Worm (Caenorhabditis elegans) whole organism, young adult: ENCODE measurements around the gene F40C5.1.
A peak's percentile ranks its signal among the peaks of the same experiment; 100 is the strongest.

ENCODE experiments used
- B0019.2 ChIP-seq: fragments of 200-800 bp; sonication (Bioruptor generic); conservative IDR thresholded peaks from 2 replicates; pipeline ENCODE4 v1.3.6; 2022; ENCODE audit warnings: missing genetic modification reagents, missing genetic modification characterization, missing compliant biosample characterization
- C06A6.2 ChIP-seq: fragments of 200-800 bp; sonication (Bioruptor generic); conservative IDR thresholded peaks from 2 replicates; pipeline ENCODE4 v1.3.6; 2022; ENCODE audit warnings: missing genetic modification characterization, missing compliant biosample characterization
- F10E7.11 ChIP-seq: sonication (generic microtip); optimal IDR thresholded peaks from 2 replicates; lab custom pipeline; 2017; ENCODE audit warnings: mild to moderate bottlenecking, missing genetic modification characterization, moderate library complexity, missing compliant biosample characterization
- F57A8.1 ChIP-seq: fragments of 200-800 bp; sonication (Bioruptor generic); optimal IDR thresholded peaks from 2 replicates; lab custom pipeline; 2018; ENCODE audit warnings: mild to moderate bottlenecking, missing genetic modification characterization, moderate library complexity, missing compliant biosample characterization
- Y56A3A.18 ChIP-seq: fragments of 200-800 bp; sonication (Bioruptor generic); IDR thresholded peaks from 2 replicates; pipeline ENCODE4 v1.3.6; 2022; ENCODE audit warnings: missing genetic modification reagents, missing genetic modification characterization, missing compliant biosample characterization
- Y79H2A.3 ChIP-seq: fragments of 200-800 bp; sonication (Bioruptor generic); conservative IDR thresholded peaks from 2 replicates; pipeline ENCODE4 v1.3.6; 2022; ENCODE audit warnings: missing genetic modification reagents, missing genetic modification characterization, missing compliant biosample characterization
- ama-1 ChIP-seq, 3 experiments: fragments of 150-350 bp in 1 of 3; sonication (generic microtip) in 2 of 3; optimal IDR thresholded peaks; 2 replicates each; lab custom pipeline; 2014 to 2018; ENCODE audit warnings: missing biosample characterization in 2 of 3, missing genetic modification characterization in 2 of 3, missing genetic modification reagents in 2 of 3
- aptf-3 ChIP-seq: fragments of 200-800 bp; sonication (Bioruptor generic); IDR thresholded peaks from 2 replicates; pipeline ENCODE4 v1.3.6; 2022; ENCODE audit warnings: missing genetic modification characterization, missing compliant biosample characterization
- atf-7 ChIP-seq: sonication (generic microtip); optimal IDR thresholded peaks from 2 replicates; lab custom pipeline; 2017; ENCODE audit warnings: mild to moderate bottlenecking, missing genetic modification characterization, missing compliant biosample characterization
- athp-1 ChIP-seq: sonication (generic microtip); optimal IDR thresholded peaks from 2 replicates; lab custom pipeline; 2017; ENCODE audit warnings: mild to moderate bottlenecking, missing genetic modification characterization, missing compliant biosample characterization
- attf-5 ChIP-seq: fragments of 200-800 bp; sonication (Bioruptor generic); optimal IDR thresholded peaks from 2 replicates; lab custom pipeline; 2018; ENCODE audit warnings: mild to moderate bottlenecking, missing genetic modification characterization, missing compliant biosample characterization
- cebp-1 ChIP-seq, 2 experiments: fragments of 200-800 bp in 1 of 2; sonication (Bioruptor generic) in 1 of 2; sonication (generic microtip) in 1 of 2; IDR thresholded peaks in 1 of 2; optimal IDR thresholded peaks in 1 of 2; 2 replicates each; pipeline versions ENCODE4 v1.3.6 to Lab custom; 2017 to 2022; ENCODE audit warnings: missing compliant biosample characterization in 2 of 2, missing genetic modification characterization in 2 of 2, mild to moderate bottlenecking in 1 of 2, missing genetic modification reagents in 1 of 2, moderate library complexity in 1 of 2
- cebp-2 ChIP-seq: fragments of 200-800 bp; sonication (Bioruptor generic); IDR thresholded peaks from 2 replicates; pipeline ENCODE4 v1.3.6; 2022; ENCODE audit warnings: missing genetic modification characterization, missing compliant biosample characterization
- ceh-27 ChIP-seq: fragments of 200-800 bp; sonication (Bioruptor generic); optimal IDR thresholded peaks from 2 replicates; lab custom pipeline; 2018; ENCODE audit warnings: mild to moderate bottlenecking, missing genetic modification characterization, moderate library complexity, missing compliant biosample characterization
- dpff-1 ChIP-seq: sonication (generic microtip); optimal IDR thresholded peaks from 2 replicates; lab custom pipeline; 2017; ENCODE audit warnings: mild to moderate bottlenecking, missing genetic modification characterization, missing compliant biosample characterization
- ets-4 ChIP-seq: fragments of 200-800 bp; sonication (Bioruptor generic); optimal IDR thresholded peaks from 2 replicates; lab custom pipeline; 2018; ENCODE audit warnings: mild to moderate bottlenecking, missing genetic modification characterization, missing compliant biosample characterization
- hlh-26 ChIP-seq: fragments of 200-800 bp; sonication (Bioruptor generic); conservative IDR thresholded peaks from 2 replicates; pipeline ENCODE4 v1.3.6; 2022; ENCODE audit warnings: missing genetic modification reagents, missing genetic modification characterization, missing compliant biosample characterization
- hmg-1.2 ChIP-seq: fragments of 200-800 bp; sonication (Bioruptor generic); IDR thresholded peaks from 2 replicates; pipeline ENCODE4 v1.3.6; 2022; ENCODE audit warnings: missing genetic modification reagents, missing genetic modification characterization, missing compliant biosample characterization
- lin-26 ChIP-seq: fragments of 200-800 bp; sonication (Bioruptor generic); IDR thresholded peaks from 2 replicates; pipeline ENCODE4 v1.3.6; 2022; ENCODE audit warnings: missing genetic modification reagents, missing genetic modification characterization, missing compliant biosample characterization
- lin-54 ChIP-seq: fragments of 200-800 bp; sonication (Bioruptor generic); optimal IDR thresholded peaks from 2 replicates; lab custom pipeline; 2018; ENCODE audit warnings: mild to moderate bottlenecking, missing genetic modification characterization, missing compliant biosample characterization
- lir-1 ChIP-seq: fragments of 200-800 bp; sonication (Bioruptor generic); conservative IDR thresholded peaks from 2 replicates; pipeline ENCODE4 v1.3.6; 2022; ENCODE audit warnings: missing genetic modification reagents, missing genetic modification characterization, missing compliant biosample characterization
- lsl-1 ChIP-seq: fragments of 200-800 bp; sonication (Bioruptor generic); optimal IDR thresholded peaks from 2 replicates; lab custom pipeline; 2018; ENCODE audit warnings: mild to moderate bottlenecking, missing genetic modification characterization, moderate library complexity, missing compliant biosample characterization
- madf-10 ChIP-seq: sonication (generic microtip); optimal IDR thresholded peaks from 2 replicates; lab custom pipeline; 2016; ENCODE audit warnings: mild to moderate bottlenecking, missing genetic modification characterization, missing compliant biosample characterization
- madf-3 ChIP-seq: fragments of 200-800 bp; sonication (Bioruptor generic); IDR thresholded peaks from 2 replicates; pipeline ENCODE4 v1.3.6; 2022; ENCODE audit warnings: missing genetic modification reagents, missing genetic modification characterization, missing compliant biosample characterization
- mcd-1 ChIP-seq: fragments of 200-800 bp; sonication (Bioruptor generic); IDR thresholded peaks from 2 replicates; pipeline ENCODE4 v1.3.6; 2022; ENCODE audit warnings: missing genetic modification reagents, missing genetic modification characterization, missing compliant biosample characterization
- nhr-80 ChIP-seq: sonication (generic microtip); optimal IDR thresholded peaks from 2 replicates; lab custom pipeline; 2016; ENCODE audit warnings: missing genetic modification characterization, missing compliant biosample characterization
- rcor-1 ChIP-seq: fragments of 200-800 bp; sonication (Bioruptor generic); IDR thresholded peaks from 2 replicates; pipeline ENCODE4 v1.3.6; 2022; ENCODE audit warnings: missing genetic modification reagents, missing genetic modification characterization, missing compliant biosample characterization
- snpc-1.1 ChIP-seq: sonication (generic microtip); optimal IDR thresholded peaks from 2 replicates; lab custom pipeline; 2017; ENCODE audit warnings: missing genetic modification characterization, mild to moderate bottlenecking, missing compliant biosample characterization, antibody characterized with exemption, moderate library complexity, missing genotype, missing genetic modification reagents; ENCODE audit not compliant: insufficient read depth
- snpc-4 ChIP-seq, 5 experiments: fragments of 150-350 bp in 1 of 5; sonication (generic microtip) in 4 of 5; optimal IDR thresholded peaks; 2 replicates each; lab custom pipeline; 2014 to 2018; ENCODE audit warnings: missing genetic modification characterization in 5 of 5, missing biosample characterization in 3 of 5, antibody characterized with exemption in 2 of 5, mild to moderate bottlenecking in 2 of 5, missing compliant biosample characterization in 2 of 5, missing genotype in 2 of 5, moderate library complexity in 2 of 5, missing genetic modification reagents in 1 of 5
- somi-1 ChIP-seq: fragments of 200-800 bp; sonication (Bioruptor generic); optimal IDR thresholded peaks from 2 replicates; lab custom pipeline; 2018; ENCODE audit warnings: mild to moderate bottlenecking, missing genetic modification characterization, missing compliant biosample characterization
- zfh-2 ChIP-seq: fragments of 200-800 bp; sonication (Bioruptor generic); conservative IDR thresholded peaks from 2 replicates; pipeline ENCODE4 v1.3.6; 2022; ENCODE audit warnings: missing genetic modification reagents, missing genetic modification characterization, missing compliant biosample characterization
- ztf-18 ChIP-seq: sonication (generic microtip); optimal IDR thresholded peaks from 2 replicates; lab custom pipeline; 2016; ENCODE audit warnings: missing genotype, mild to moderate bottlenecking, missing genetic modification characterization, missing compliant biosample characterization
- ztf-3 ChIP-seq: fragments of 200-800 bp; sonication (Bioruptor generic); optimal IDR thresholded peaks from 2 replicates; lab custom pipeline; 2018; ENCODE audit warnings: mild to moderate bottlenecking, missing genetic modification characterization, missing compliant biosample characterization

Gene F40C5.1

DNA sequence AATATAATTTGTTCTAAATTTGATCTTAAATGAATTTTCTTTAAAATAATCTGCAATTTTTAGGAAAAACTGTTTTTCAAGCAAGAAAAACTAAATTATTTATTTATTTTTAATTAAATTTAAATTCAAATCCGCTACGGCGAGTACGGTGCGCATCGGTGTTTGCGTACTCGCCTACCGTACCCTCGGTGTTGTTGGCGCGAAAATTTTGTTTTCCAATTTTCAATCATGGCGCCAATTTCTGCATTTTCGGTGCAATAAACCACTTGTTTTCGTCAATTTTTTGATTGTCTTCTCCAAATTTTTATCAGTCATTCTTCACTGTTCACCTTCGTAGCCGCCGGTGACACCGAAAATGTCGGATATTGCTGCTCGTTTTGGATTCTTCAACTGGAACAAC is 6.3 kb downstream of the F40C5.1 start, which contains the start of gene pygl-1 (continued):
- TF ChIP-seq dpff-1 (no peak), ceh-27 (no peak), ets-4 (GFP tag; lab: Kevin White, UChicago) (no peak), aptf-3 (no peak)

DNA sequence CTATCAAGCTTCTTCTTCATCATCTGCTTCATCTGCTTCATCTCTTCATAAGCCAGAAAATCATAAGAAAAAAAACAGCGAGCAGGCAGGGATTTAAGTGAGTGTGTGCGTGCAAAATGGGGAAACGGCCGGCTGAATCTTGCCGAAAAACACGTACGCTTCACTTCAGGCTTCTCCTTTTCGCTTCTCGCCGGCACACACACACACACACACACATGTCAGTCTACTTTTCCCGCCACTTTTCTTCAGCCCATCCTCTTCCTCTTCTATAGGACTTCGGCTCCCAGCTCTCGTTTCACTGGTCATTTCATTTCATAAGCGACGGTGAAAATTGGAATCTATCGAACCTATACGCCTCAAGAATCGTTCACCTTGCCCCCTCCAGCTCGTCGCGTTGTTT is 6.7 kb downstream of the F40C5.1 start:
- TF ChIP-seq Y79H2A.3 (GFP tag; lab: Robert Waterston, UW) (no peak), zfh-2 (peak; percentile 50; the same call in 1 of the 2 replicates), snpc-1.1 (tag; lab: Kevin White, UChicago) (no peak), C06A6.2 (GFP tag; lab: Robert Waterston, UW) (no peak), hlh-26 (GFP tag; lab: Robert Waterston, UW) (no peak), B0019.2 (no peak), ztf-3 (GFP tag; lab: Kevin White, UChicago) (no peak), mcd-1 (GFP tag; lab: Robert Waterston, UW) (no peak), cebp-2 (GFP tag; lab: Robert Waterston, UW) (no peak), madf-10 (tag; lab: Kevin White, UChicago) (no peak), lin-26 (GFP tag; lab: Robert Waterston, UW) (0 out of 2 replicates have a peak, but pooled peaks have one; percentile 12)

DNA sequence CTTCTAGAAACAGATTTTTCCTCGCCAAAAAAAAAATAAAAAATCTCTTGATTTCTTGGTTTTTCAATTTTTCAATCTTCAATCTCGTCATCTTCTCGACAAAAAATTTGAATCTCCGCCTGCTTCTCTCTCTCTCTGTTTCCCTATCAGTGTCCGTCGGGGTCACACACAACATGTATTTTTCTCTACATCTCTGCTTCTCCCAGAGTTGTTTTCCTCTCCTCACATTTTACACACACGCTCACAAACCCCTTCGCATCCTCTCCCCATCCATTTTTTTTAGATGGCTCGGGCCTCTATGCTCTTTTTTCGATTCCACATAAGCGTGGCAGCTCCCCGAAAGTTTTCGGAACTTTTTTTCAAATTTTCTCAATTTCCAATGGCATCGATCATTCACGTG is 7.3 kb downstream of the F40C5.1 start:
- TF ChIP-seq cebp-1 (GFP tag; IDR thresholded peaks at IDR 0.05; lab: Robert Waterston, UW) (no peak), cebp-1 (tag; optimal IDR thresholded peaks at IDR 0.05; lab: Kevin White, UChicago) (peak; percentile 45), rcor-1 (GFP tag; lab: Robert Waterston, UW) (peak; percentile 24; the same call in 1 of the 2 replicates), lin-54 (peak; percentile 11), snpc-4 (GFP tag; optimal IDR thresholded peaks at IDR 0.05; lab: Kevin White, UChicago) (no peak), snpc-4 (tag; optimal IDR thresholded peaks at IDR 0.05; lab: Kevin White, UChicago) (peak in 1 of 4 experiments; percentile 5), atf-7 (tag; lab: Kevin White, UChicago) (peak; percentile 12), hmg-1.2 (GFP tag; lab: Robert Waterston, UW) (peak; percentile 51), lsl-1 (GFP tag; lab: Kevin White, UChicago) (no peak), F10E7.11 (tag; lab: Kevin White, UChicago) (no peak), F57A8.1 (GFP tag; lab: Kevin White, UChicago) (no peak), attf-5 (peak; percentile 70), ama-1 (optimal IDR thresholded peaks at IDR 0.05; lab: Kevin White, UChicago) (peak; percentile 49), ama-1 (GFP tag; optimal IDR thresholded peaks at IDR 0.05; lab: Kevin White, UChicago) (no peak), nhr-80 (tag; lab: Kevin White, UChicago) (peak; percentile 58), somi-1 (GFP tag; lab: Kevin White, UChicago) (peak; percentile 31), athp-1 (tag; lab: Kevin White, UChicago) (no peak)

DNA sequence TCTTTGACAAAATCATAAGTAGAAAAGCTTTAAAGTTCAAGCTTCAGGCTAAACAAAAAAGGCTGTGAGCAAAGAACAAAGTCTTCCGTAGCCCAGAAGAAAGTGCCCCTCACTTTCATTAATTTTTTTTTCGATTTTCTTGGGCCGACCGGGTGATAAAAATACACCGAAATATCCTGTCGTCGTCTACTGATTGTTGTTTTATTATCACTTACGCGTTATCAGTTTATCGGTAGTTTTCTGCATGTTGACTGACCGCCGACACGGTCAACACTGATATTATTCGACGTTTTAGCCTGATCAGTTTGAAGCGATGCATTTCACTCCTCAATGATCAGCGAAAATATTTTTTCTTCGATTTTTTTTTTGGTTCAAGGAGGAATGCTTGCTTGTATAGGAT is 7.9 kb downstream of the F40C5.1 start:
- TF ChIP-seq lir-1 (GFP tag; lab: Robert Waterston, UW) (no peak), F57A8.1 (GFP tag; lab: Kevin White, UChicago) (no peak), ztf-18 (tag; lab: Kevin White, UChicago) (no peak), Y56A3A.18 (GFP tag; lab: Robert Waterston, UW) (peak; percentile 23; the same call in 1 of the 2 replicates), madf-3 (0 out of 2 replicates have a peak, but pooled peaks have one; percentile 9)
